Worm (Caenorhabditis elegans) whole organism, L4 larva: ENCODE data around the gene C06C3.10.

Experiments used
- D1046.2 ChIP-seq: fragments of 200-800 bp; sonication (Bioruptor generic); IDR thresholded peaks from 2 replicates; pipeline ENCODE4 v1.3.6; 2022; ENCODE audit warnings: missing genetic modification characterization, missing compliant biosample characterization
- F49E8.2 ChIP-seq: sonication (generic microtip); optimal IDR thresholded peaks from 2 replicates; lab custom pipeline; 2016; ENCODE audit warnings: missing compliant biosample characterization, mild to moderate bottlenecking, missing genetic modification characterization, borderline replicate concordance
- Y48G9A.11 ChIP-seq: fragments of 200-800 bp; sonication (Bioruptor generic); IDR thresholded peaks from 2 replicates; pipeline ENCODE4 v1.3.6; 2022; ENCODE audit warnings: missing genetic modification reagents, missing genetic modification characterization, missing compliant biosample characterization
- aha-1 ChIP-seq: fragments of 150-350 bp; peaks from one replicate; lab custom pipeline; 2014; ENCODE audit warnings: missing biosample characterization, missing genetic modification characterization
- ama-1 ChIP-seq: fragments of 150-350 bp; optimal IDR thresholded peaks from 2 replicates; lab custom pipeline; 2014; ENCODE audit warnings: inconsistent platforms, mixed read lengths
- attf-4 ChIP-seq: sonication (generic microtip); optimal IDR thresholded peaks from 3 replicates; lab custom pipeline; 2017; ENCODE audit warnings: missing biosample characterization, missing genetic modification characterization
- ceh-20 ChIP-seq: fragments of 200-800 bp; sonication (Bioruptor generic); IDR thresholded peaks from 2 replicates; pipeline ENCODE4 v1.3.6; 2022; ENCODE audit warnings: missing genetic modification reagents, missing genetic modification characterization, missing compliant biosample characterization
- ceh-82 ChIP-seq: sonication (generic microtip); optimal IDR thresholded peaks from 2 replicates; lab custom pipeline; 2017; ENCODE audit warnings: missing biosample characterization, missing genetic modification characterization
- daf-12 ChIP-seq: fragments of 150-350 bp; optimal IDR thresholded peaks from 2 replicates; lab custom pipeline; 2014; ENCODE audit warnings: missing biosample characterization, missing genetic modification reagents, missing genetic modification characterization
- daf-16 ChIP-seq, 3 experiments: sonication (generic microtip); optimal IDR thresholded peaks; 2 replicates each; lab custom pipeline; 2016 to 2017; ENCODE audit warnings: missing genetic modification characterization in 3 of 3, missing genetic modification reagents in 3 of 3, mild to moderate bottlenecking in 2 of 3, missing compliant biosample characterization in 2 of 3, missing biosample characterization in 1 of 3, moderate library complexity in 1 of 3
- duxl-1 ChIP-seq: sonication (generic microtip); optimal IDR thresholded peaks from 2 replicates; lab custom pipeline; 2016; ENCODE audit warnings: mild to moderate bottlenecking, missing genetic modification characterization, moderate library complexity, missing compliant biosample characterization; ENCODE audit not compliant: poor library complexity
- egl-27 ChIP-seq: sonication (generic microtip); optimal IDR thresholded peaks from 3 replicates; lab custom pipeline; 2017; ENCODE audit warnings: missing biosample characterization, missing genetic modification reagents, missing genetic modification characterization
- egl-43 ChIP-seq: fragments of 200-800 bp; sonication (Bioruptor generic); IDR thresholded peaks from 2 replicates; pipeline ENCODE4 v1.3.6; 2022; ENCODE audit warnings: missing genetic modification reagents, missing genetic modification characterization, missing compliant biosample characterization
- hif-1 ChIP-seq, 2 experiments: sonication (generic microtip); optimal IDR thresholded peaks; 2 replicates each; lab custom pipeline; 2016 to 2017; ENCODE audit warnings: missing compliant biosample characterization in 2 of 2, missing genetic modification characterization in 2 of 2, missing genetic modification reagents in 2 of 2, missing genotype in 2 of 2, mild to moderate bottlenecking in 1 of 2
- hmg-1.1 ChIP-seq: fragments of 200-800 bp; sonication (Bioruptor generic); IDR thresholded peaks from 2 replicates; pipeline ENCODE4 v1.3.6; 2022; ENCODE audit warnings: missing genetic modification reagents, missing genetic modification characterization, missing compliant biosample characterization
- jun-1 ChIP-seq: fragments of 150-350 bp; optimal IDR thresholded peaks from 2 replicates; lab custom pipeline; 2014; ENCODE audit warnings: missing biosample characterization, missing genetic modification reagents, missing genetic modification characterization
- lim-7 ChIP-seq: fragments of 200-800 bp; sonication (Bioruptor generic); IDR thresholded peaks from 2 replicates; pipeline ENCODE4 v1.3.6; 2022; ENCODE audit warnings: missing genetic modification characterization, missing compliant biosample characterization
- lin-13 ChIP-seq: fragments of 150-350 bp; optimal IDR thresholded peaks from 2 replicates; lab custom pipeline; 2014; ENCODE audit warnings: missing biosample characterization, missing genetic modification reagents, missing genetic modification characterization
- lin-15B ChIP-seq: fragments of 150-350 bp; sonication (generic microtip); optimal IDR thresholded peaks from 3 replicates; lab custom pipeline; 2014; ENCODE audit warnings: missing biosample characterization, missing genetic modification characterization
- mdl-1 ChIP-seq, 2 experiments: fragments of 150-350 bp in 1 of 2; sonication (generic microtip) in 1 of 2; optimal IDR thresholded peaks; 2 replicates each; lab custom pipeline; 2014 to 2017; ENCODE audit warnings: missing biosample characterization in 2 of 2, missing genetic modification characterization in 2 of 2
- mes-2 ChIP-seq: sonication (generic microtip); optimal IDR thresholded peaks from 2 replicates; lab custom pipeline; 2016; ENCODE audit warnings: missing genotype, mild to moderate bottlenecking, missing genetic modification characterization, missing compliant biosample characterization; ENCODE audit not compliant: poor library complexity, severe bottlenecking
- mxl-3 ChIP-seq: fragments of 200-800 bp; sonication (Bioruptor generic); optimal IDR thresholded peaks from 2 replicates; lab custom pipeline; 2018; ENCODE audit warnings: mild to moderate bottlenecking, missing genetic modification characterization, missing compliant biosample characterization
- nhr-11 ChIP-seq: fragments of 150-350 bp; optimal IDR thresholded peaks from 2 replicates; lab custom pipeline; 2014; ENCODE audit warnings: missing biosample characterization, missing genetic modification characterization
- nhr-237 ChIP-seq: sonication (generic microtip); optimal IDR thresholded peaks from 2 replicates; lab custom pipeline; 2017; ENCODE audit warnings: missing biosample characterization, missing genetic modification characterization
- nhr-28 ChIP-seq: fragments of 150-350 bp; optimal IDR thresholded peaks from 2 replicates; lab custom pipeline; 2014; ENCODE audit warnings: missing biosample characterization, missing genetic modification characterization
- nhr-76 ChIP-seq: fragments of 150-350 bp; optimal IDR thresholded peaks from 2 replicates; lab custom pipeline; 2014; ENCODE audit warnings: missing biosample characterization, missing genetic modification characterization
- skn-1 ChIP-seq: fragments of 150-350 bp; optimal IDR thresholded peaks from 2 replicates; lab custom pipeline; 2014; ENCODE audit warnings: missing biosample characterization, missing genetic modification characterization
- unc-130 ChIP-seq: sonication (generic microtip); optimal IDR thresholded peaks from 2 replicates; lab custom pipeline; 2016; ENCODE audit warnings: missing genetic modification reagents, missing genetic modification characterization, missing compliant biosample characterization
- unc-62 ChIP-seq, 3 experiments: fragments of 150-350 bp in 1 of 3; sonication (generic microtip); optimal IDR thresholded peaks in 2 of 3; peaks in 1 of 3; 1 replicate in 1 of 3; 2 replicates in 2 of 3; lab custom pipeline; 2014 to 2017; ENCODE audit warnings: missing biosample characterization in 3 of 3, missing genetic modification characterization in 3 of 3, missing genetic modification reagents in 3 of 3, missing genotype in 1 of 3
- vab-7 ChIP-seq: fragments of 200-800 bp; sonication (Bioruptor generic); IDR thresholded peaks from 2 replicates; pipeline ENCODE4 v1.3.6; 2022; ENCODE audit warnings: missing genetic modification reagents, missing genetic modification characterization, missing compliant biosample characterization
- zag-1 ChIP-seq: fragments of 150-350 bp; optimal IDR thresholded peaks from 2 replicates; lab custom pipeline; 2014; ENCODE audit warnings: missing biosample characterization, missing genetic modification characterization
- zfp-2 ChIP-seq: sonication (generic microtip); optimal IDR thresholded peaks from 2 replicates; lab custom pipeline; 2016; ENCODE audit warnings: mild to moderate bottlenecking, missing genetic modification characterization, missing compliant biosample characterization
- zfp-3 ChIP-seq: fragments of 200-800 bp; sonication (Bioruptor generic); conservative IDR thresholded peaks from 2 replicates; pipeline ENCODE4 v1.3.6; 2022; ENCODE audit warnings: missing genetic modification reagents, missing genetic modification characterization, missing compliant biosample characterization

C06C3.10 gene

ce11 chrII:9352669-9353068 lies 24.4 kb downstream of the C06C3.10 start, which contains the start of the genes sdhb-1 and cup-15 (continued):
- no peak for TF ChIP-seq nhr-237 (tag; lab: Kevin White, UChicago)
- TF ChIP-seq mxl-3 (GFP tag; lab: Kevin White, UChicago): no peak
- TF ChIP-seq F49E8.2 (tag; lab: Kevin White, UChicago): no peak
- no peak for TF ChIP-seq zfp-2
- no peak for TF ChIP-seq lin-15B (tag; lab: Kevin White, UChicago)
- no peak for TF ChIP-seq unc-62 (GFP tag; optimal IDR thresholded peaks at IDR 0.05 in 1 of 2; lab: Kevin White, UChicago)
- TF ChIP-seq unc-62 (tag; optimal IDR thresholded peaks at IDR 0.05; lab: Kevin White, UChicago): no peak
- TF ChIP-seq lim-7 (GFP tag; lab: Robert Waterston, UW): no peak
- TF ChIP-seq daf-16 (GFP tag; optimal IDR thresholded peaks at IDR 0.05; lab: Kevin White, UChicago): no peak
- peak; percentile 27 for TF ChIP-seq daf-16 (tag; optimal IDR thresholded peaks at IDR 0.05; lab: Kevin White, UChicago)

ce11 chrII:9347444-9347843 lies 29.6 kb downstream of the C06C3.10 start:
- TF ChIP-seq skn-1 (tag; lab: Kevin White, UChicago) (no peak), unc-62 (GFP tag; optimal IDR thresholded peaks at IDR 0.05 in 1 of 2; lab: Kevin White, UChicago) (peak in 1 of 2 experiments; percentile 96), unc-62 (tag; optimal IDR thresholded peaks at IDR 0.05; lab: Kevin White, UChicago) (no peak)

- TF ChIP-seq mes-2 (tag; lab: Kevin White, UChicago) (no peak), nhr-76 (no peak), egl-43 (GFP tag; lab: Robert Waterston, UW) (no peak), ceh-20 (GFP tag; lab: Robert Waterston, UW) (no peak), daf-12 (tag; lab: Kevin White, UChicago) (no peak), Y48G9A.11 (GFP tag; lab: Robert Waterston, UW) (no peak), unc-130 (GFP tag; lab: Kevin White, UChicago) (no peak), egl-27 (tag; lab: Kevin White, UChicago) (no peak), hif-1 (tag; optimal IDR thresholded peaks at IDR 0.05; lab: Kevin White, UChicago) (no peak), zfp-2 (no peak), mdl-1 (tag; optimal IDR thresholded peaks at IDR 0.05; lab: Kevin White, UChicago) (no peak), nhr-28 (tag; lab: Kevin White, UChicago) (no peak), zag-1 (tag; lab: Kevin White, UChicago) (no peak), jun-1 (tag; lab: Kevin White, UChicago) (no peak), ama-1 (no peak), nhr-11 (tag; lab: Kevin White, UChicago) (no peak)
Measured at ce11 chrII:9346490-9346889, 30.6 kb downstream of the C06C3.10 start, which contains the start of gene F42A8.1. Gene F42A8.1, minus strand, starts transcription at chrII:9346590.

- TF ChIP-seq ceh-82 (tag; lab: Kevin White, UChicago) (no peak), zfp-3 (no peak)
Measured at ce11 chrII:9345794-9346193, 31.3 kb downstream of the C06C3.10 start.

ce11 chrII:9345116-9345515 lies 31.9 kb downstream of the C06C3.10 start:
- TF ChIP-seq egl-27 (tag; lab: Kevin White, UChicago) (no peak), lin-13 (GFP tag; lab: Kevin White, UChicago) (no peak), nhr-28 (tag; lab: Kevin White, UChicago) (peak; percentile 39), hmg-1.1 (no peak), attf-4 (tag; lab: Kevin White, UChicago) (no peak), D1046.2 (no peak), F49E8.2 (tag; lab: Kevin White, UChicago) (no peak), duxl-1 (tag; lab: Kevin White, UChicago) (no peak), aha-1 (tag; lab: Kevin White, UChicago) (peak; percentile 37), vab-7 (GFP tag; lab: Robert Waterston, UW) (no peak)
- TF ChIP-seq, all 104 proteins: peak for 2
